Worm (Caenorhabditis elegans): ENCODE measurements around the gene M01B2.12.
"Not testable (repeated sequence)": the region's sequence is repeated elsewhere in the genome, so short reads cannot be mapped to it uniquely, and the experiment has no call there.

Gene M01B2.12

DNA sequence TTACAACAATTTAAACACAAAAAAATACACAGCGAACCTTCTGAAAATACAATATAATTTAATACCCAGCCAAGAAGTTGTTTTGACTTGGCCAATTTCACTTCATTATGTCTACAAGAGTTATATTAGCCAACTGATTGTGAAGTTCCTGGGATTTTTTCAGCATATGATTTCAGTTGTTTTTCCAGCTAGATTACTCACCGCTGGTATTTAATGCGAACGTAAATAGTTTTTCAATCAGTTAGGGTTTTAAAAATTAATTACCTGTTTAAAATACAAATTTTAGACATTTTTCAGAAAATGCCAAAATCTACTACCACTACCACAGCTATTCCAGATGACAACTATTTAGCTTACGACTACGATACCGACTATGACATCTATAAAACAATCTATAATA lies 38.4 kb downstream of the M01B2.12 start, which contains the start of gene srw-14 (continued):
- no peak for TF ChIP-seq C34B4.2 (tag; optimal IDR thresholded peaks at IDR 0.05)

DNA sequence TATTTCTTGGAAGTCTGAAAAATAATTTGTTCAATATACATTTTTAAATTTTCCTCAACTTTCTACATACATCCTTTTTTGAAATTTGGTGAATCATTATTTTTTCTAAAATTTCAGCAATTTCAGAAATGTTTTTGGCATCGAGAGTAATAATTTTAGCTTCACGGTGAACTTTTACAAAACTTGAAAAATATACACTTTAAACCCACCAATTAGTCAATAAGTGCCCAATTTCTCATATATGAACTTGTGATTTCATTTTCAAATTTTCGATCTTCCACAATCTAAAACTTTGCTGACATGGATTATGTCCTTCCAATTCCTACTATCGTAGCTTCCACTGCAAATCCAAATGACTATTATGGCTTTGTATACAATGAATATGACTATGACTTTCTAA lies 40.4 kb downstream of the M01B2.12 start, which contains the start of gene srw-24:
Gene srw-24 (plus strand): TSS at position 301 of the 400 bp plus-strand sequence.
- TF ChIP-seq unc-86 (tag; optimal IDR thresholded peaks at IDR 0.05) (no peak), elt-3 (tag; optimal IDR thresholded peaks at IDR 0.05) (no peak), pax-3 (tag; optimal IDR thresholded peaks at IDR 0.05) (no peak), nhr-71 (tag; optimal IDR thresholded peaks at IDR 0.05) (no peak), hpl-2 (GFP tag; optimal IDR thresholded peaks at IDR 0.05) (no peak), skn-1 (tag; optimal IDR thresholded peaks at IDR 0.05) (no peak), alr-1 (tag; optimal IDR thresholded peaks at IDR 0.05; ENCODE audit: borderline replicate concordance) (no peak), unc-30 (tag; optimal IDR thresholded peaks at IDR 0.05) (no peak), nhr-12 (tag; optimal IDR thresholded peaks at IDR 0.05) (no peak), lin-14 (GFP tag; optimal IDR thresholded peaks at IDR 0.05) (no peak), jun-1 (tag; optimal IDR thresholded peaks at IDR 0.05) (no peak), aly-2 (tag; optimal IDR thresholded peaks at IDR 0.05) (no peak), ztf-4 (tag; optimal IDR thresholded peaks at IDR 0.05) (no peak), fkh-8 (tag; optimal IDR thresholded peaks at IDR 0.05) (no peak), lin-35 (GFP tag; optimal IDR thresholded peaks at IDR 0.05) (no peak)

DNA sequence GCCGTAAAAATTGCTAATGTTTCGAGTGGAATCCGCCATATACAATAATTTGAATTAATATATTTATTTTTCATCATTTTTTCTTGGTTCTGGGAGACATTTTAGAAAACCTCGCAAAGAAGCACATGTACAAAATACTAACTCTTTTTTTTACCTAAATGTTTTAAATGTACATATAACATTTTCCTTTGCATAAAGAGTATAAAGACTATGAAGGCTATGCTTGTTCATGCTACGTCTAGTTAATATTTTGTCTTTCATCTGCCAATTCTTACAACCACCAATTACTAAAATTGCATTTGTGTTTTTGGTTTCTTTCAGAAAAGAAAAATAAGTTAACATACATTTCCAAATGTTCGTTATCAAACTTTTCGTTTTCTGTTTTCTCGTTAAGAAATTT lies 42.7 kb downstream of the M01B2.12 start, which contains the start of gene irld-25:
Gene irld-25 (plus strand): TSS at position 301 of the 400 bp plus-strand sequence.
- no peak for TF ChIP-seq hlh-4 (tag; optimal IDR thresholded peaks at IDR 0.05)
- no peak for TF ChIP-seq nhr-237 (tag; optimal IDR thresholded peaks at IDR 0.05)
- TF ChIP-seq elt-2 (tag; optimal IDR thresholded peaks at IDR 0.05) = no peak
- no peak for TF ChIP-seq ama-1 (optimal IDR thresholded peaks at IDR 0.05)
- no peak for TF ChIP-seq sup-37 (GFP tag; optimal IDR thresholded peaks at IDR 0.05)
- no peak for TF ChIP-seq nhr-71 (tag; optimal IDR thresholded peaks at IDR 0.05)
- TF ChIP-seq alr-1 (tag; optimal IDR thresholded peaks at IDR 0.05; ENCODE audit: borderline replicate concordance) = no peak

DNA sequence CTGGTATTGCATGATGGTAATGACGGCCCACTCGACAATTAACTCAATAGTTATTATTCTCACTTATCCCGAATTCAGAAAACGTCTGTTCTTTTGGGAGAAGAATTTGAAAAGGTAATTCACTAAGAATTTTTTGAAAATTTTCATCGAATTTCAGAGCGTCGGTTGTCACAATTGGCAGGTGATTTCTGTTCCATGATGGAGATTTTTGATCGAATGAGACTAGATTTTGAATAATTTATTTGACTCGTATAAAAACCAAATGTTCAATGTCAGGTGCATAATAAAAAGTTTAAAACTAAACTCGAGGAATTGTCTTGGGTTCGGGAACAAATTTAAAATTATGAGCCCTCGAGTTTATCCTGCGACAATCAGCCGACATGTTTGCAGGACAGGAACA lies 47.3 kb downstream of the M01B2.12 start, which contains the start of gene sri-25:
Gene sri-25 (plus strand): TSS at position 301 of the 400 bp plus-strand sequence.
- TF ChIP-seq elt-3 (tag; optimal IDR thresholded peaks at IDR 0.05) (no peak), sox-4 (tag; optimal IDR thresholded peaks at IDR 0.05) (no peak), snpc-4 (tag; optimal IDR thresholded peaks at IDR 0.05) (no peak), nhr-20 (tag; optimal IDR thresholded peaks at IDR 0.05) (no peak)

DNA sequence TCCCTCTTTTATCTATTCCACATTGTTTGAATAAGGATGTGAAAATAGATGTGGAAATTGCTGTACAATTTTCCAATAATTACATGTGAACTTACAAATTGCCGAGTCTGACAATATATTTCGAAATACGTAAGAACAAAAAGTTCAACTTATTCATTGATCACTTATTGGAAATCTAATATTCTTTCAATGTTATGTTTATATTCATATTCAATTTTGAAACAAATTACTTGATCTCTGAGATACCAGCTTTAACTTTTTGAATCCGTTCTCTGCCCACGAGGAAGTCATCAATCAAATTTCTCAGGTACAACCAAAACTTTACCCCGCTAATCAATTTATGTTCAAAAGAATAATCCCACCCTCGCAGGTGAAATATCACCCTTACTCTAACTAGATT lies 48.9 kb downstream of the M01B2.12 start, which contains the start of gene sri-26:
Gene sri-26 (plus strand): TSS at position 301 of the 400 bp plus-strand sequence.
- not testable (repeated sequence) for TF ChIP-seq mef-2 (tag; optimal IDR thresholded peaks at IDR 0.05); ztf-11 (tag; optimal IDR thresholded peaks at IDR 0.05); alr-1 (tag; optimal IDR thresholded peaks at IDR 0.05; ENCODE audit: borderline replicate concordance)
